Fruit fly (Drosophila melanogaster) whole organism, pupa: ENCODE data around the gene CG7420.

Experiments used
- EcR ChIP-seq: fragments of 200-800 bp; sonication (Bioruptor generic); optimal IDR thresholded peaks from 3 replicates; lab custom pipeline; 2019; ENCODE audit warnings: missing biosample characterization, missing genetic modification characterization, mild to moderate bottlenecking, moderate library complexity, missing genetic modification reagents
- Pif1A ChIP-seq: fragments of 200-800 bp; sonication (Bioruptor generic); optimal IDR thresholded peaks from 3 replicates; lab custom pipeline; 2016; ENCODE audit warnings: missing biosample characterization, missing genetic modification characterization
- fd96Ca ChIP-seq: fragments of 200-800 bp; sonication (Bioruptor generic); IDR thresholded peaks from 3 replicates; pipeline ENCODE4 v1.3.6; 2022; ENCODE audit warnings: missing biosample characterization, missing genetic modification characterization
- gl ChIP-seq: fragments of 200-800 bp; sonication (Bioruptor generic); optimal IDR thresholded peaks from 2 replicates; lab custom pipeline; 2018; ENCODE audit warnings: missing biosample characterization, mild to moderate bottlenecking, missing genetic modification characterization
- rn ChIP-seq: fragments of 200-800 bp; sonication (Bioruptor generic); IDR thresholded peaks from 2 replicates; pipeline ENCODE4 v1.3.6; 2022; ENCODE audit warnings: missing biosample characterization, missing genetic modification characterization

dm6 chr2L:1455498-1455897, 47.2 kb downstream of the CG7420 start:
- TF ChIP-seq gl (tag; lab: Kevin White, UChicago) (no peak), fd96Ca (GFP tag; lab: Robert Waterston, UW) (no peak), rn (GFP tag; lab: Robert Waterston, UW) (no peak), Pif1A (GFP tag; lab: Kevin White, UChicago) (no peak), EcR (GFP tag; lab: Kevin White, UChicago) (no peak)
